Worm (Caenorhabditis elegans) whole organism, L4 larva: Measurements from ENCODE around the gene fbxa-81.
"Not testable (repeated sequence)": the region's sequence is repeated elsewhere in the genome, so short reads cannot be mapped to it uniquely, and the experiment has no call there.

Source experiments
- D1046.2 ChIP-seq: fragments of 200-800 bp; sonication (Bioruptor generic); IDR thresholded peaks from 2 replicates; pipeline ENCODE4 v1.3.6; 2022; ENCODE audit warnings: missing genetic modification characterization, missing compliant biosample characterization
- F10B5.3 ChIP-seq: sonication (generic microtip); optimal IDR thresholded peaks from 2 replicates; lab custom pipeline; 2016; ENCODE audit warnings: mild to moderate bottlenecking, missing genetic modification characterization, missing compliant biosample characterization
- F49E8.2 ChIP-seq: sonication (generic microtip); optimal IDR thresholded peaks from 2 replicates; lab custom pipeline; 2016; ENCODE audit warnings: missing compliant biosample characterization, mild to moderate bottlenecking, missing genetic modification characterization, borderline replicate concordance
- T26A8.4 ChIP-seq: fragments of 200-800 bp; sonication (Bioruptor generic); IDR thresholded peaks from 2 replicates; pipeline ENCODE4 v1.3.6; 2022; ENCODE audit warnings: missing genetic modification characterization, missing compliant biosample characterization
- Y75B8A.6 ChIP-seq: fragments of 200-800 bp; sonication (Bioruptor generic); IDR thresholded peaks from 2 replicates; pipeline ENCODE4 v1.3.6; 2022; ENCODE audit warnings: missing genetic modification reagents, missing genetic modification characterization, missing compliant biosample characterization
- attf-4 ChIP-seq: sonication (generic microtip); optimal IDR thresholded peaks from 3 replicates; lab custom pipeline; 2017; ENCODE audit warnings: missing biosample characterization, missing genetic modification characterization
- ceh-32 ChIP-seq: sonication (generic microtip); optimal IDR thresholded peaks from 2 replicates; lab custom pipeline; 2016; ENCODE audit warnings: mild to moderate bottlenecking, missing genetic modification characterization, missing compliant biosample characterization; ENCODE audit not compliant: poor library complexity
- ceh-62 ChIP-seq: sonication (generic microtip); optimal IDR thresholded peaks from 2 replicates; lab custom pipeline; 2017; ENCODE audit warnings: missing biosample characterization, missing genetic modification characterization
- daf-12 ChIP-seq: fragments of 150-350 bp; optimal IDR thresholded peaks from 2 replicates; lab custom pipeline; 2014; ENCODE audit warnings: missing biosample characterization, missing genetic modification reagents, missing genetic modification characterization
- duxl-1 ChIP-seq: sonication (generic microtip); optimal IDR thresholded peaks from 2 replicates; lab custom pipeline; 2016; ENCODE audit warnings: mild to moderate bottlenecking, missing genetic modification characterization, moderate library complexity, missing compliant biosample characterization; ENCODE audit not compliant: poor library complexity
- egl-27 ChIP-seq: sonication (generic microtip); optimal IDR thresholded peaks from 3 replicates; lab custom pipeline; 2017; ENCODE audit warnings: missing biosample characterization, missing genetic modification reagents, missing genetic modification characterization
- fkh-10 ChIP-seq: fragments of 150-350 bp; optimal IDR thresholded peaks from 2 replicates; lab custom pipeline; 2014; ENCODE audit warnings: missing biosample characterization, missing genetic modification reagents, missing genetic modification characterization
- fos-1 ChIP-seq: fragments of 150-350 bp; optimal IDR thresholded peaks from 2 replicates; lab custom pipeline; 2014; ENCODE audit warnings: missing biosample characterization, missing genetic modification characterization
- hif-1 ChIP-seq, 2 experiments: sonication (generic microtip); optimal IDR thresholded peaks; 2 replicates each; lab custom pipeline; 2016 to 2017; ENCODE audit warnings: missing compliant biosample characterization in 2 of 2, missing genetic modification characterization in 2 of 2, missing genetic modification reagents in 2 of 2, missing genotype in 2 of 2, mild to moderate bottlenecking in 1 of 2
- hlh-30 ChIP-seq: sonication (generic microtip); optimal IDR thresholded peaks from 2 replicates; lab custom pipeline; 2017; ENCODE audit warnings: antibody characterized with exemption, mild to moderate bottlenecking, missing genetic modification characterization, missing compliant biosample characterization; ENCODE audit not compliant: insufficient read depth
- hmg-1.1 ChIP-seq: fragments of 200-800 bp; sonication (Bioruptor generic); IDR thresholded peaks from 2 replicates; pipeline ENCODE4 v1.3.6; 2022; ENCODE audit warnings: missing genetic modification reagents, missing genetic modification characterization, missing compliant biosample characterization
- lin-15B ChIP-seq: fragments of 150-350 bp; sonication (generic microtip); optimal IDR thresholded peaks from 3 replicates; lab custom pipeline; 2014; ENCODE audit warnings: missing biosample characterization, missing genetic modification characterization
- lir-3 ChIP-seq: sonication (generic microtip); optimal IDR thresholded peaks from 2 replicates; lab custom pipeline; 2016; ENCODE audit warnings: mild to moderate bottlenecking, missing genetic modification characterization, missing compliant biosample characterization
- lsy-2 ChIP-seq, 2 experiments: fragments of 150-350 bp in 1 of 2; sonication (generic microtip) in 1 of 2; optimal IDR thresholded peaks; 2 replicates each; lab custom pipeline; 2014 to 2017; ENCODE audit warnings: missing biosample characterization in 2 of 2, missing genetic modification characterization in 2 of 2
- mxl-2 ChIP-seq: fragments of 200-800 bp; sonication (Bioruptor generic); conservative IDR thresholded peaks from 2 replicates; pipeline ENCODE4 v1.3.6; 2022; ENCODE audit warnings: missing genetic modification reagents, missing genetic modification characterization, missing compliant biosample characterization
- nhr-10 ChIP-seq: fragments of 150-350 bp; optimal IDR thresholded peaks from 2 replicates; lab custom pipeline; 2014; ENCODE audit warnings: missing biosample characterization, missing genetic modification characterization
- nhr-11 ChIP-seq: fragments of 150-350 bp; optimal IDR thresholded peaks from 2 replicates; lab custom pipeline; 2014; ENCODE audit warnings: missing biosample characterization, missing genetic modification characterization
- nhr-111 ChIP-seq: fragments of 200-800 bp; sonication (Bioruptor generic); optimal IDR thresholded peaks from 2 replicates; lab custom pipeline; 2018; ENCODE audit warnings: mild to moderate bottlenecking, missing genetic modification characterization, missing compliant biosample characterization
- nhr-237 ChIP-seq: sonication (generic microtip); optimal IDR thresholded peaks from 2 replicates; lab custom pipeline; 2017; ENCODE audit warnings: missing biosample characterization, missing genetic modification characterization
- nhr-41 ChIP-seq: fragments of 200-800 bp; sonication (Bioruptor generic); IDR thresholded peaks from 2 replicates; pipeline ENCODE4 v1.3.6; 2022; ENCODE audit warnings: missing genetic modification reagents, missing genetic modification characterization, missing compliant biosample characterization
- nhr-42 ChIP-seq: fragments of 200-800 bp; sonication (Bioruptor generic); IDR thresholded peaks from 2 replicates; pipeline ENCODE4 v1.3.6; 2022; ENCODE audit warnings: missing genetic modification characterization, missing compliant biosample characterization
- nhr-6 ChIP-seq: fragments of 150-350 bp; optimal IDR thresholded peaks from 2 replicates; lab custom pipeline; 2014; ENCODE audit warnings: missing biosample characterization, missing genetic modification characterization
- php-3 ChIP-seq: fragments of 200-800 bp; sonication (Bioruptor generic); IDR thresholded peaks from 2 replicates; pipeline ENCODE4 v1.3.6; 2022; ENCODE audit warnings: missing genetic modification reagents, missing genetic modification characterization, missing compliant biosample characterization
- rbr-2 ChIP-seq: sonication (generic microtip); optimal IDR thresholded peaks from 2 replicates; lab custom pipeline; 2016; ENCODE audit warnings: missing genotype, missing genetic modification characterization, missing compliant biosample characterization
- saeg-2 ChIP-seq: fragments of 200-800 bp; sonication (Bioruptor generic); IDR thresholded peaks from 2 replicates; pipeline ENCODE4 v1.3.6; 2022; ENCODE audit warnings: missing genetic modification reagents, missing genetic modification characterization, missing compliant biosample characterization
- snpc-1.2 ChIP-seq: fragments of 200-800 bp; sonication (Bioruptor generic); IDR thresholded peaks from 2 replicates; pipeline ENCODE4 v1.3.6; 2022; ENCODE audit warnings: missing genetic modification reagents, missing genetic modification characterization, missing compliant biosample characterization
- snpc-4 ChIP-seq: fragments of 150-350 bp; optimal IDR thresholded peaks from 2 replicates; lab custom pipeline; 2014; ENCODE audit warnings: missing biosample characterization, missing genetic modification characterization
- spr-3 ChIP-seq: fragments of 200-800 bp; sonication (Bioruptor generic); optimal IDR thresholded peaks from 2 replicates; lab custom pipeline; 2018; ENCODE audit warnings: mild to moderate bottlenecking, missing genetic modification characterization, missing compliant biosample characterization
- unc-39 ChIP-seq: sonication (generic microtip); optimal IDR thresholded peaks from 2 replicates; lab custom pipeline; 2017; ENCODE audit warnings: missing biosample characterization, missing genetic modification characterization
- zfp-2 ChIP-seq: sonication (generic microtip); optimal IDR thresholded peaks from 2 replicates; lab custom pipeline; 2016; ENCODE audit warnings: mild to moderate bottlenecking, missing genetic modification characterization, missing compliant biosample characterization
- zip-2 ChIP-seq: fragments of 150-350 bp; optimal IDR thresholded peaks from 2 replicates; lab custom pipeline; 2014; ENCODE audit warnings: missing biosample characterization, missing genetic modification characterization
- ztf-11 ChIP-seq: fragments of 150-350 bp; optimal IDR thresholded peaks from 2 replicates; lab custom pipeline; 2014; ENCODE audit warnings: missing biosample characterization, missing genetic modification characterization

Gene fbxa-81

DNA sequence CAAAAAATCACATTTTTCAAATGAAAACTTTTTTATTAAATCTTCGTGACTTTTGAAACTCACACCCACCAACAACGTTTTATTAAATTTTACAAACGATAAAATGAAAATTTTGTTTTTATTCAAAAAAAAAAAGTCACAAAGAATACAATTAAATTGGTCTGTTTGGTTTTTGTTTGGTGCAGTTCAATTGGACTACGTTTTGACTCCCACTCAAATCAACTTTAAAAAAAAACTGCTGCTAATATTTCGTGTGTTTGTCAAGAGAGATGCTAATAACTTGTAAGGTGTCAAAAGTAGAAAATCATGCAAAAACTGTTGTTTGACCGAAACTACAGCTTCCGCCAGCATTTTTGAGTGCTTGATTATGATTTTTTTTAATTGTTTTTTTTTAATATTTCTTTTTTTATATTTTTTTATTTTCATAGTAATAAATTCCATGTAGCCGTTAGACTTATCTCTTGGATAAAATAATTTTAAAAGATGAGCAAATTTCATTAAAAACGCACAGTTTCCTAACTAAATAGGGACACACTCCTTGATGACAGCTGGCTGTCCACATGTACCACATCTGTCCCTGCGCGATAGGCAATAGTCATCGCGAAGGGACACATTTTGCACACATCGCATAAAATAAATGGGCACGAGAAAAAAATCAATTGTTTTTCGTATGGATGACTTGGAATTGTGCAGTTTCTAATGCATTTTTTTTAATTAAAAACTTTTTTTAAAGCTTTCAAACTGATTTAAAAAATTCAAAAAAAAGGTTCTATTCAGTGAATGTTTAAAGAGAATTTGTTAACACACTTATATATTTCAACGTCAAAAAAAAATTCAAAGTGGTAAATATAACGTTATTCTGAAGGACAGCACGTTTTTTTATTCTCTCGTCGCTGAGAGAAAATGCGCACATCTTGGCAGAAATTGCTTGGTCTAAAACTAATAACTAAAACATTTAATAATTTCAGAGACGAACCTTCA lies 16.3 kb downstream of the fbxa-81 start (continued):
- TF ChIP-seq nhr-11 (tag; lab: Kevin White, UChicago): peak; percentile 99
- no peak for TF ChIP-seq daf-12 (tag; lab: Kevin White, UChicago)
- peak; percentile 99 for TF ChIP-seq php-3 (GFP tag; lab: Robert Waterston, UW)
- TF ChIP-seq zip-2 (tag; lab: Kevin White, UChicago): peak; percentile 98
- peak; percentile 8 for TF ChIP-seq unc-39 (tag; lab: Kevin White, UChicago)
- peak; percentile 81 for TF ChIP-seq attf-4 (tag; lab: Kevin White, UChicago)
- TF ChIP-seq F49E8.2 (tag; lab: Kevin White, UChicago): peak; percentile 48
- no peak for TF ChIP-seq ceh-62
- peak; percentile 96 for TF ChIP-seq hlh-30 (tag; lab: Kevin White, UChicago)
- peak; percentile 99 for TF ChIP-seq rbr-2 (tag; lab: Kevin White, UChicago)
- peak; percentile 41; the same call in 1 of the 2 replicates for TF ChIP-seq snpc-1.2 (GFP tag; lab: Robert Waterston, UW)
- TF ChIP-seq nhr-10 (tag; lab: Kevin White, UChicago): peak; percentile 99
- TF ChIP-seq spr-3 (GFP tag; lab: Kevin White, UChicago): peak; percentile 98
- TF ChIP-seq mxl-2 (GFP tag; lab: Robert Waterston, UW): peak; percentile 62
- peak; percentile 80 for TF ChIP-seq nhr-6 (tag; lab: Kevin White, UChicago)
- TF ChIP-seq ztf-11: peak; percentile 91
- TF ChIP-seq duxl-1 (tag; lab: Kevin White, UChicago): peak; percentile 99
- TF ChIP-seq Y75B8A.6 (GFP tag; lab: Robert Waterston, UW): peak; percentile 92; the same call in 1 of the 2 replicates
- peak; percentile 92 for TF ChIP-seq ceh-32 (tag; lab: Kevin White, UChicago)
- TF ChIP-seq D1046.2 (GFP tag; lab: Robert Waterston, UW): peak; percentile 95
- TF ChIP-seq F10B5.3 (tag; lab: Kevin White, UChicago): peak; percentile 98
- TF ChIP-seq nhr-111 (GFP tag; lab: Kevin White, UChicago): peak; percentile 35
- peak; percentile 98 for TF ChIP-seq fkh-10 (GFP tag; lab: Kevin White, UChicago)
- peak; percentile 97 for TF ChIP-seq lsy-2 (tag; optimal IDR thresholded peaks at IDR 0.05; lab: Kevin White, UChicago)
- TF ChIP-seq nhr-41: peak; percentile 73; the same call in 1 of the 2 replicates
- peak; percentile 88 for TF ChIP-seq zfp-2 (tag; lab: Kevin White, UChicago)
- no peak for TF ChIP-seq egl-27

DNA sequence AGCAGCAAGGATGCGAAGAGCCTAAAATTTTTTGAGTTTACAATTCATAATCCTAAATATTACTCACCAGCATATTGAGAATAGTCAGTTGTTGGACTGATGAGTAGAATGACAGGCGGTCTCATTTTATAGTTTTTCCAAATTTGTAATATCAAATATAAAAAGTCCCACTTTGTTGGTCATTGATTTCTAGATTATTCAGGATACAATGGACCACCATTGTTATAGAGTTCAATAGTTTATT lies 16.9 kb downstream of the fbxa-81 start, which contains the start of gene nspc-17:
nspc-17 (minus strand) TSS at position 101 of the 244 bp plus-strand sequence.
- not testable (repeated sequence) for TF ChIP-seq hif-1 (tag; optimal IDR thresholded peaks at IDR 0.05; lab: Kevin White, UChicago); hmg-1.1; nhr-6 (tag; lab: Kevin White, UChicago)
- TF ChIP-seq, all 104 proteins: peak for 0; not testable (repeated sequence) for 104

DNA sequence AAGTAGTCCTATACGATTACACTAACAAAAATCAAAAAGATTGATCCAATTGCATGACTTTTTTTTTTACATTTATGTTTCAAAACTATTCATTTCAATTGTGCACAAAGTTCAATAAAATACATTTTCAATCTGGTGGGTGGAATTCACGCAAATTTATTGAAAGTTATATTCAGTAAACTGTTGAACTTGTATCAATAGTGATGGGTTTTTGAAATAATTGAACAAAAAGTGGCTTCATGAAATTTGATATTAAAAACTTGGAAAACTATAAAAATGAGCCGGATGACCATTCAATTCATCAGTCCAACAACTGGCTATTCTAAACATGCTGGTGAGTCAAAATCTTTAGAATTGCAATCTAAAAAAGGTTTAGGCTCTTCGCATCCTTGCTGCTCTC lies 18.6 kb downstream of the fbxa-81 start, which contains the start of gene nspc-16:
nspc-16 (plus strand) TSS at position 301 of the 400 bp plus-strand sequence.
- no peak for TF ChIP-seq snpc-1.2 (GFP tag; lab: Robert Waterston, UW)
- no peak for TF ChIP-seq nhr-42 (GFP tag; lab: Robert Waterston, UW)
- TF ChIP-seq fos-1 (tag; lab: Kevin White, UChicago): no peak

DNA sequence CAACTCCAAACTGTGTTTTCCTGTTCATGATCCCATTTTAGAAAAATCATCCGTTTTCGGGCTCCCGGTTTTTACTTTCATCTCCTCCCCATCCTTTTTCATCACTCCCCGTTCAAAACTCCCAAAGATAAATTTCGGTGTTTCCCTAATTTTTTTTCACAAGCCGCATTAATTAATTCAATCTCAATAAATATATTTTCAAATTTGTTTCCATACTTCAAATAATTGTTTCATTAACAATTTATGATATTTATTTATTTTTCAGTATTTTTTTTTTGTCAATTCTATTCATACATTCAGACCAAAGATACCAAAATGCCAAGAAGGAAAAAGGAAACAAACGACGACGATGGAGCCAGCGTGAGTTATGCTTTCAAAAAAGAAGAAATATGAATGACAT lies 21.4 kb downstream of the fbxa-81 start, which contains the start of gene D1025.1:
D1025.1 (plus strand) TSS at position 301 of the 400 bp plus-strand sequence.
- TF ChIP-seq lir-3 (tag; lab: Kevin White, UChicago): no peak
- no peak for TF ChIP-seq F49E8.2 (tag; lab: Kevin White, UChicago)
- TF ChIP-seq spr-3 (GFP tag; lab: Kevin White, UChicago): no peak
- no peak for TF ChIP-seq T26A8.4 (GFP tag; lab: Robert Waterston, UW)
- TF ChIP-seq nhr-237 (tag; lab: Kevin White, UChicago): no peak
- no peak for TF ChIP-seq saeg-2 (GFP tag; lab: Robert Waterston, UW)
- TF ChIP-seq fos-1 (tag; lab: Kevin White, UChicago): no peak
- no peak for TF ChIP-seq snpc-4 (tag; lab: Kevin White, UChicago)
- TF ChIP-seq lin-15B: no peak
- TF ChIP-seq ceh-32 (tag; lab: Kevin White, UChicago): no peak
